Fruit fly (Drosophila melanogaster) whole organism, prepupa: Measurements from ENCODE around the gene CG6908.

Source experiments
- CG10631 ChIP-seq: fragments of 200-800 bp; sonication (Bioruptor generic); optimal IDR thresholded peaks from 2 replicates; lab custom pipeline; 2016; ENCODE audit warnings: missing biosample characterization, missing genetic modification characterization
- CG10669 ChIP-seq: fragments of 200-800 bp; sonication (Bioruptor generic); optimal IDR thresholded peaks from 3 replicates; lab custom pipeline; 2018; ENCODE audit warnings: missing biosample characterization, mild to moderate bottlenecking, missing genetic modification characterization, moderate library complexity
- CG11294 ChIP-seq: fragments of 200-800 bp; sonication (Bioruptor generic); IDR thresholded peaks from 2 replicates; pipeline ENCODE4 v1.3.6; 2022; ENCODE audit warnings: missing biosample characterization, missing genetic modification characterization
- CG15336 ChIP-seq: fragments of 200-800 bp; sonication (Bioruptor generic); IDR thresholded peaks from 2 replicates; pipeline ENCODE4 v1.3.6; 2022; ENCODE audit warnings: missing biosample characterization, missing genetic modification characterization
- CG1621 ChIP-seq: fragments of 200-800 bp; sonication (Bioruptor generic); optimal IDR thresholded peaks from 3 replicates; lab custom pipeline; 2018; ENCODE audit warnings: missing biosample characterization, mild to moderate bottlenecking, missing genetic modification characterization
- CG16779 ChIP-seq: fragments of 200-800 bp; sonication (Bioruptor generic); optimal IDR thresholded peaks from 3 replicates; lab custom pipeline; 2017; ENCODE audit warnings: missing biosample characterization, mild to moderate bottlenecking, missing genetic modification characterization
- CG3032 ChIP-seq: fragments of 200-800 bp; optimal IDR thresholded peaks from 2 replicates; lab custom pipeline; 2019; ENCODE audit warnings: missing biosample characterization, mild to moderate bottlenecking, missing genetic modification characterization, moderate library complexity
- CG32006 ChIP-seq: fragments of 200-800 bp; sonication (Bioruptor generic); optimal IDR thresholded peaks from 3 replicates; lab custom pipeline; 2017; ENCODE audit warnings: missing biosample characterization, mild to moderate bottlenecking, missing genetic modification characterization
- CG34406 ChIP-seq: fragments of 200-800 bp; sonication (Bioruptor generic); optimal IDR thresholded peaks from 3 replicates; lab custom pipeline; 2016; ENCODE audit warnings: missing biosample characterization, missing genetic modification characterization
- CG3919 ChIP-seq: fragments of 200-800 bp; sonication (Bioruptor generic); optimal IDR thresholded peaks from 3 replicates; lab custom pipeline; 2016; ENCODE audit warnings: missing biosample characterization, missing genetic modification characterization
- CG4318 ChIP-seq: fragments of 200-800 bp; sonication (Bioruptor generic); optimal IDR thresholded peaks from 3 replicates; lab custom pipeline; 2017; ENCODE audit warnings: missing biosample characterization, mild to moderate bottlenecking, missing genetic modification characterization
- CG6276 ChIP-seq: fragments of 200-800 bp; sonication (Bioruptor generic); optimal IDR thresholded peaks from 2 replicates; lab custom pipeline; 2017; ENCODE audit warnings: missing biosample characterization, mild to moderate bottlenecking, missing genetic modification characterization
- CG6792 ChIP-seq: fragments of 200-800 bp; sonication (Bioruptor generic); optimal IDR thresholded peaks from 3 replicates; lab custom pipeline; 2016; ENCODE audit warnings: missing biosample characterization, missing genetic modification characterization
- CG7368 ChIP-seq: fragments of 200-800 bp; sonication (Bioruptor generic); optimal IDR thresholded peaks from 3 replicates; lab custom pipeline; 2016; ENCODE audit warnings: missing biosample characterization, missing genetic modification characterization
- CG8119 ChIP-seq: fragments of 200-800 bp; sonication (Bioruptor generic); IDR thresholded peaks from 3 replicates; pipeline ENCODE4 v1.3.6; 2022; ENCODE audit warnings: missing biosample characterization, missing genetic modification characterization
- CG8319 ChIP-seq: fragments of 200-800 bp; sonication (Bioruptor generic); optimal IDR thresholded peaks from 3 replicates; lab custom pipeline; 2016; ENCODE audit warnings: missing biosample characterization, missing genetic modification characterization
- CG8632 ChIP-seq: fragments of 200-800 bp; sonication (Bioruptor generic); optimal IDR thresholded peaks from 3 replicates; lab custom pipeline; 2016; ENCODE audit warnings: missing biosample characterization, missing genetic modification characterization
- Eip75B ChIP-seq: fragments of 200-800 bp; sonication (Bioruptor generic); optimal IDR thresholded peaks from 3 replicates; lab custom pipeline; 2016; ENCODE audit warnings: missing biosample characterization, missing genetic modification characterization
- Eip78C ChIP-seq: fragments of 200-800 bp; sonication (Bioruptor generic); peaks from one replicate; lab custom pipeline; 2016; ENCODE audit warnings: missing biosample characterization, missing genetic modification characterization
- Eip93F ChIP-seq: fragments of 200-800 bp; sonication (Bioruptor generic); optimal IDR thresholded peaks from 2 replicates; lab custom pipeline; 2016; ENCODE audit warnings: missing biosample characterization, mild to moderate bottlenecking, missing genetic modification characterization
- Ets21C ChIP-seq: fragments of 200-800 bp; sonication (Bioruptor generic); optimal IDR thresholded peaks from 3 replicates; lab custom pipeline; 2016; ENCODE audit warnings: missing biosample characterization, missing genetic modification characterization
- Ets96B ChIP-seq: fragments of 200-800 bp; optimal IDR thresholded peaks from 2 replicates; lab custom pipeline; 2019; ENCODE audit warnings: missing biosample characterization, mild to moderate bottlenecking, missing genetic modification characterization, moderate library complexity
- Gug ChIP-seq: fragments of 200-800 bp; sonication (Bioruptor generic); IDR thresholded peaks from 2 replicates; pipeline ENCODE4 v1.3.6; 2022; ENCODE audit warnings: missing biosample characterization, missing genetic modification characterization
- Hr38 ChIP-seq: sonication (Bioruptor generic); optimal IDR thresholded peaks from 2 replicates; lab custom pipeline; 2016; ENCODE audit warnings: missing biosample characterization, missing genetic modification characterization
- Hr39 ChIP-seq: fragments of 200-800 bp; sonication (Bioruptor generic); optimal IDR thresholded peaks from 2 replicates; lab custom pipeline; 2016; ENCODE audit warnings: missing biosample characterization, missing genetic modification characterization
- Hr4 ChIP-seq: fragments of 200-800 bp; sonication (Bioruptor generic); optimal IDR thresholded peaks from 3 replicates; lab custom pipeline; 2016; ENCODE audit warnings: missing biosample characterization, missing genetic modification characterization
- Lpt ChIP-seq: fragments of 200-800 bp; sonication (Bioruptor generic); optimal IDR thresholded peaks from 3 replicates; lab custom pipeline; 2016; ENCODE audit warnings: missing biosample characterization, missing genetic modification characterization
- Met ChIP-seq: fragments of 200-800 bp; sonication (Bioruptor generic); optimal IDR thresholded peaks from 3 replicates; lab custom pipeline; 2016; ENCODE audit warnings: missing biosample characterization, missing genetic modification characterization
- OdsH ChIP-seq: fragments of 200-800 bp; sonication (Bioruptor generic); optimal IDR thresholded peaks from 3 replicates; lab custom pipeline; 2016; ENCODE audit warnings: missing biosample characterization, missing genetic modification characterization
- Smox ChIP-seq: fragments of 200-800 bp; sonication (Bioruptor generic); optimal IDR thresholded peaks from 3 replicates; lab custom pipeline; 2016; ENCODE audit warnings: missing biosample characterization, missing genetic modification characterization
- Sox14 ChIP-seq: fragments of 200-800 bp; sonication (Bioruptor generic); optimal IDR thresholded peaks from 3 replicates; lab custom pipeline; 2016; ENCODE audit warnings: missing biosample characterization, missing genetic modification characterization
- Sox15 ChIP-seq: fragments of 200-800 bp; sonication (Bioruptor generic); optimal IDR thresholded peaks from 3 replicates; lab custom pipeline; 2016; ENCODE audit warnings: missing biosample characterization, missing genetic modification characterization
- acj6 ChIP-seq: fragments of 200-800 bp; sonication (Bioruptor generic); optimal IDR thresholded peaks from 3 replicates; lab custom pipeline; 2016; ENCODE audit warnings: missing biosample characterization, missing genetic modification characterization
- cyc ChIP-seq: fragments of 200-800 bp; sonication (Bioruptor generic); optimal IDR thresholded peaks from 3 replicates; lab custom pipeline; 2016; ENCODE audit warnings: missing biosample characterization, missing genetic modification characterization
- dsx ChIP-seq: fragments of 200-800 bp; optimal IDR thresholded peaks from 3 replicates; lab custom pipeline; 2019; ENCODE audit warnings: missing biosample characterization, mild to moderate bottlenecking, missing genetic modification characterization, moderate library complexity; ENCODE audit not compliant: poor library complexity, severe bottlenecking
- eg ChIP-seq: fragments of 200-800 bp; sonication (Bioruptor generic); IDR thresholded peaks from 3 replicates; pipeline ENCODE4 v1.3.6; 2022; ENCODE audit warnings: missing biosample characterization, missing genetic modification characterization
- esn ChIP-seq: fragments of 200-800 bp; sonication (Bioruptor generic); optimal IDR thresholded peaks from 2 replicates; lab custom pipeline; 2016; ENCODE audit warnings: missing biosample characterization, mild to moderate bottlenecking, missing genetic modification characterization, moderate library complexity
- fd59A ChIP-seq: fragments of 200-800 bp; sonication (Bioruptor generic); optimal IDR thresholded peaks from 2 replicates; lab custom pipeline; 2017; ENCODE audit warnings: missing biosample characterization, mild to moderate bottlenecking, missing genetic modification characterization, missing genetic modification reagents
- fd85E ChIP-seq: fragments of 200-800 bp; sonication (Bioruptor generic); optimal IDR thresholded peaks from 3 replicates; lab custom pipeline; 2016; ENCODE audit warnings: missing biosample characterization, missing genetic modification characterization
- fkh ChIP-seq: fragments of 200-800 bp; sonication (Bioruptor generic); optimal IDR thresholded peaks from 3 replicates; lab custom pipeline; 2017; ENCODE audit warnings: missing biosample characterization, mild to moderate bottlenecking, missing genetic modification characterization, moderate library complexity
- lz ChIP-seq: fragments of 200-800 bp; sonication (Bioruptor generic); optimal IDR thresholded peaks from 3 replicates; lab custom pipeline; 2016; ENCODE audit warnings: missing biosample characterization, missing genetic modification characterization
- net ChIP-seq: fragments of 200-800 bp; sonication (Bioruptor generic); optimal IDR thresholded peaks from 3 replicates; lab custom pipeline; 2016; ENCODE audit warnings: missing biosample characterization, missing genetic modification characterization
- pdm3 ChIP-seq: fragments of 200-800 bp; sonication (Bioruptor generic); optimal IDR thresholded peaks from 3 replicates; lab custom pipeline; 2016; ENCODE audit warnings: missing biosample characterization, missing genetic modification characterization
- salr ChIP-seq, 2 experiments: fragments of 200-800 bp; sonication (Bioruptor generic); optimal IDR thresholded peaks; 3 replicates each; lab custom pipeline; 2016 to 2018; ENCODE audit warnings: missing biosample characterization in 2 of 2, missing genetic modification characterization in 2 of 2, mild to moderate bottlenecking in 1 of 2
- spab ChIP-seq: fragments of 200-800 bp; sonication (Bioruptor generic); optimal IDR thresholded peaks from 2 replicates; lab custom pipeline; 2017; ENCODE audit warnings: missing biosample characterization, mild to moderate bottlenecking, missing genetic modification characterization, missing genetic modification reagents
- svp ChIP-seq: fragments of 200-800 bp; sonication (Bioruptor generic); peaks from one replicate; lab custom pipeline; 2016; ENCODE audit warnings: missing biosample characterization, missing genetic modification characterization
- topi ChIP-seq: fragments of 200-800 bp; sonication (Bioruptor generic); optimal IDR thresholded peaks from 3 replicates; lab custom pipeline; 2016; ENCODE audit warnings: missing biosample characterization, missing genetic modification characterization
- vri ChIP-seq: fragments of 200-800 bp; sonication (Bioruptor generic); optimal IDR thresholded peaks from 3 replicates; lab custom pipeline; 2016; ENCODE audit warnings: missing biosample characterization, mild to moderate bottlenecking, missing genetic modification characterization

Gene CG6908

dm6 chr3R:11679513-11679912 is 10.3 kb downstream of the CG6908 start, which contains the start of the genes Taf12 and Ho (continued):
- no peak for TF ChIP-seq eg (GFP tag; lab: Robert Waterston, UW)
- TF ChIP-seq CG4318: no peak
- TF ChIP-seq Sox14 (GFP tag; lab: Kevin White, UChicago): peak; percentile 98
- no peak for TF ChIP-seq CG6276 (GFP tag; lab: Kevin White, UChicago)
- peak; percentile 37 for TF ChIP-seq vri
- TF ChIP-seq CG10669: no peak
- no peak for TF ChIP-seq Gug
- TF ChIP-seq fd59A (GFP tag; lab: Kevin White, UChicago): no peak
- peak; percentile 74 for TF ChIP-seq Eip78C
- no peak for TF ChIP-seq CG8319 (GFP tag; lab: Kevin White, UChicago)
- no peak for TF ChIP-seq Ets96B
- no peak for TF ChIP-seq Smox (GFP tag; lab: Kevin White, UChicago)
- peak; percentile 70 for TF ChIP-seq svp (GFP tag; lab: Kevin White, UChicago)
- no peak for TF ChIP-seq Met (GFP tag; lab: Kevin White, UChicago)
- TF ChIP-seq cyc: no peak
- no peak for TF ChIP-seq lz (GFP tag; lab: Kevin White, UChicago)
- no peak for TF ChIP-seq CG8119 (GFP tag; lab: Robert Waterston, UW)
- TF ChIP-seq esn (GFP tag; lab: Kevin White, UChicago): peak; percentile 21
- no peak for TF ChIP-seq Hr38 (GFP tag; lab: Kevin White, UChicago)
- TF ChIP-seq topi (GFP tag; lab: Kevin White, UChicago): no peak
- no peak for TF ChIP-seq CG10631 (GFP tag; lab: Kevin White, UChicago)
- TF ChIP-seq CG15336: no peak
- no peak for TF ChIP-seq CG8632 (GFP tag; lab: Kevin White, UChicago)
- no peak for TF ChIP-seq CG34406 (GFP tag; lab: Kevin White, UChicago)
- TF ChIP-seq Sox15 (GFP tag; lab: Kevin White, UChicago): no peak
- TF ChIP-seq CG1621 (tag; lab: Kevin White, UChicago): no peak
- TF ChIP-seq CG11294 (GFP tag; lab: Robert Waterston, UW): no peak
- no peak for TF ChIP-seq CG3032 (tag; lab: Kevin White, UChicago)
- TF ChIP-seq Hr4 (GFP tag; lab: Kevin White, UChicago): no peak
- no peak for TF ChIP-seq CG3919 (GFP tag; lab: Kevin White, UChicago)

- TF ChIP-seq Ets96B (peak; percentile 95), Ets21C (GFP tag; lab: Kevin White, UChicago) (peak; percentile 82), fd85E (GFP tag; lab: Kevin White, UChicago) (peak; percentile 6), Sox14 (GFP tag; lab: Kevin White, UChicago) (peak; percentile 92), dsx (GFP tag; lab: Kevin White, UChicago) (peak; percentile 94), net (GFP tag; lab: Kevin White, UChicago) (peak; percentile 91), Hr39 (GFP tag; lab: Kevin White, UChicago) (peak; percentile 88), cyc (peak; percentile 91), Smox (GFP tag; lab: Kevin White, UChicago) (peak; percentile 91), pdm3 (GFP tag; lab: Kevin White, UChicago) (peak; percentile 94), CG32006 (GFP tag; lab: Kevin White, UChicago) (peak; percentile 92), Eip78C (peak; percentile 99), Hr4 (GFP tag; lab: Kevin White, UChicago) (peak; percentile 92), Met (GFP tag; lab: Kevin White, UChicago) (peak; percentile 87), Eip93F (GFP tag; lab: Kevin White, UChicago) (peak; percentile 3), esn (GFP tag; lab: Kevin White, UChicago) (peak; percentile 93), CG6792 (peak; percentile 88), CG4318 (no peak), CG8632 (GFP tag; lab: Kevin White, UChicago) (peak; percentile 88), vri (peak; percentile 59), spab (GFP tag; lab: Kevin White, UChicago) (peak; percentile 83), topi (GFP tag; lab: Kevin White, UChicago) (peak; percentile 90), OdsH (GFP tag; lab: Kevin White, UChicago) (peak; percentile 91), Hr38 (GFP tag; lab: Kevin White, UChicago) (no peak), Lpt (peak; percentile 89), Sox15 (GFP tag; lab: Kevin White, UChicago) (peak; percentile 87), CG3919 (GFP tag; lab: Kevin White, UChicago) (peak; percentile 91), salr (GFP tag; optimal IDR thresholded peaks at IDR 0.05; lab: Kevin White, UChicago) (peak in 1 of 2 experiments; percentile 81), CG11294 (GFP tag; lab: Robert Waterston, UW) (peak; percentile 91), CG7368 (GFP tag; lab: Kevin White, UChicago) (peak; percentile 79), CG10669 (peak; percentile 93), Eip75B (no peak), CG16779 (tag; lab: Kevin White, UChicago) (peak; percentile 80), CG6276 (GFP tag; lab: Kevin White, UChicago) (peak; percentile 89), CG8319 (GFP tag; lab: Kevin White, UChicago) (peak; percentile 75), acj6 (GFP tag; lab: Kevin White, UChicago) (peak; percentile 89), fkh (peak; percentile 92), CG34406 (GFP tag; lab: Kevin White, UChicago) (peak; percentile 90)
Observed at dm6 chr3R:11678016-11678415, 11.8 kb downstream of the CG6908 start, which contains the start of gene CG18476. Gene CG18476 (minus strand): TSS chr3R:11678116.
